Fruit fly (Drosophila melanogaster) whole organism, embryonic: ENCODE data around the gene Myo28B1.

Experiments used
- Asciz ChIP-seq: fragments of 200-800 bp; sonication (Bioruptor generic); optimal IDR thresholded peaks from 2 replicates; lab custom pipeline; 2017; ENCODE audit warnings: missing biosample characterization, mild to moderate bottlenecking, missing genetic modification characterization, missing genetic modification reagents
- B-H2 ChIP-seq: fragments of 200-800 bp; sonication (Bioruptor generic); optimal IDR thresholded peaks from 2 replicates; lab custom pipeline; 2018; ENCODE audit warnings: missing biosample characterization, mild to moderate bottlenecking, missing genetic modification characterization
- CG10147 ChIP-seq: fragments of 200-800 bp; sonication (Bioruptor generic); optimal IDR thresholded peaks from 2 replicates; lab custom pipeline; 2019; ENCODE audit warnings: missing biosample characterization, mild to moderate bottlenecking, missing genetic modification characterization, moderate library complexity
- CG10321 ChIP-seq: fragments of 200-800 bp; sonication (Bioruptor generic); IDR thresholded peaks from 2 replicates; pipeline ENCODE4 v1.3.6; 2022; ENCODE audit warnings: missing biosample characterization, missing genetic modification characterization
- CG11398 ChIP-seq: fragments of 200-800 bp; sonication (Bioruptor generic); optimal IDR thresholded peaks from 2 replicates; lab custom pipeline; 2016; ENCODE audit warnings: missing biosample characterization, missing genetic modification characterization
- CG12769 ChIP-seq: fragments of 200-800 bp; sonication (Bioruptor generic); optimal IDR thresholded peaks from 2 replicates; lab custom pipeline; 2019; ENCODE audit warnings: missing biosample characterization, mild to moderate bottlenecking, missing genetic modification characterization, moderate library complexity
- CG13894 ChIP-seq: fragments of 200-800 bp; sonication (Bioruptor generic); optimal IDR thresholded peaks from 3 replicates; lab custom pipeline; 2018; ENCODE audit warnings: missing biosample characterization, mild to moderate bottlenecking, missing genetic modification characterization, moderate library complexity
- CG14050 ChIP-seq: fragments of 200-800 bp; sonication (Bioruptor generic); IDR thresholded peaks from 3 replicates; pipeline ENCODE4 v1.3.6; 2022; ENCODE audit warnings: missing biosample characterization, missing genetic modification characterization
- CG14860 ChIP-seq: fragments of 200-800 bp; sonication (Bioruptor generic); IDR thresholded peaks from 3 replicates; pipeline ENCODE4 v1.3.6; 2022; ENCODE audit warnings: missing biosample characterization, missing genetic modification characterization; ENCODE audit not compliant: partially characterized antibody
- CG16815 ChIP-seq: fragments of 200-800 bp; sonication (Bioruptor generic); optimal IDR thresholded peaks from 3 replicates; lab custom pipeline; 2017; ENCODE audit warnings: missing biosample characterization, mild to moderate bottlenecking, missing genetic modification characterization
- CG2202 ChIP-seq: fragments of 200-800 bp; sonication (Bioruptor generic); optimal IDR thresholded peaks from 2 replicates; lab custom pipeline; 2018; ENCODE audit warnings: missing biosample characterization, mild to moderate bottlenecking, missing genetic modification characterization
- CG30431 ChIP-seq: fragments of 200-800 bp; sonication (Bioruptor generic); optimal IDR thresholded peaks from 2 replicates; lab custom pipeline; 2017; ENCODE audit warnings: missing biosample characterization, missing genetic modification characterization
- CG3065 ChIP-seq: fragments of 200-800 bp; sonication (Bioruptor generic); optimal IDR thresholded peaks from 2 replicates; lab custom pipeline; 2016; ENCODE audit warnings: missing biosample characterization, missing genetic modification characterization
- CG3407 ChIP-seq: fragments of 200-800 bp; sonication (Bioruptor generic); optimal IDR thresholded peaks from 2 replicates; lab custom pipeline; 2018; ENCODE audit warnings: missing biosample characterization, mild to moderate bottlenecking, missing genetic modification characterization
- CG34224 ChIP-seq: fragments of 200-800 bp; sonication (Bioruptor generic); IDR thresholded peaks from 3 replicates; pipeline ENCODE4 v1.3.6; 2022; ENCODE audit warnings: missing biosample characterization, missing genetic modification characterization; ENCODE audit not compliant: partially characterized antibody
- CG42726 ChIP-seq: fragments of 200-800 bp; sonication (Bioruptor generic); IDR thresholded peaks from 2 replicates; pipeline ENCODE4 v1.3.6; 2022; ENCODE audit warnings: missing biosample characterization, missing genetic modification characterization; ENCODE audit not compliant: partially characterized antibody
- CG5180 ChIP-seq: fragments of 200-800 bp; sonication (Bioruptor generic); optimal IDR thresholded peaks from 3 replicates; lab custom pipeline; 2017; ENCODE audit warnings: missing biosample characterization, missing genetic modification characterization, mild to moderate bottlenecking, moderate library complexity, missing genetic modification reagents
- CG8765 ChIP-seq: fragments of 200-800 bp; sonication (Bioruptor generic); IDR thresholded peaks from 2 replicates; pipeline ENCODE4 v1.3.6; 2022; ENCODE audit warnings: missing biosample characterization, missing genetic modification characterization
- H15 ChIP-seq: fragments of 200-800 bp; sonication (Bioruptor generic); IDR thresholded peaks from 3 replicates; pipeline ENCODE4 v1.3.6; 2022; ENCODE audit warnings: missing biosample characterization, missing genetic modification characterization
- Hmr ChIP-seq: fragments of 200-800 bp; sonication (Bioruptor generic); optimal IDR thresholded peaks from 3 replicates; lab custom pipeline; 2017; ENCODE audit warnings: mild to moderate bottlenecking, missing biosample characterization, missing genetic modification reagents, missing genetic modification characterization
- Hmx ChIP-seq: fragments of 200-800 bp; sonication (Bioruptor generic); optimal IDR thresholded peaks from 2 replicates; lab custom pipeline; 2016; ENCODE audit warnings: missing biosample characterization, missing genetic modification characterization
- Med ChIP-seq: fragments of 200-800 bp; sonication (Bioruptor generic); peaks from one replicate; lab custom pipeline; 2016; ENCODE audit warnings: missing biosample characterization, missing genetic modification characterization, mild to moderate bottlenecking, inconsistent platforms, moderate library complexity
- NK7.1 ChIP-seq: fragments of 200-800 bp; sonication (Bioruptor generic); optimal IDR thresholded peaks from 3 replicates; lab custom pipeline; 2016; ENCODE audit warnings: missing biosample characterization, missing genetic modification characterization
- Opbp ChIP-seq: fragments of 200-800 bp; sonication (Bioruptor generic); IDR thresholded peaks from 3 replicates; pipeline ENCODE4 v1.3.6; 2022; ENCODE audit warnings: missing biosample characterization, missing genetic modification characterization; ENCODE audit not compliant: partially characterized antibody
- Optix ChIP-seq: fragments of 200-800 bp; sonication (Bioruptor generic); IDR thresholded peaks from 3 replicates; pipeline ENCODE4 v1.3.6; 2022; ENCODE audit warnings: missing biosample characterization, missing genetic modification characterization
- Rfx ChIP-seq: fragments of 200-800 bp; sonication (Bioruptor generic); IDR thresholded peaks from 2 replicates; pipeline ENCODE4 v1.3.6; 2022; ENCODE audit warnings: missing biosample characterization, missing genetic modification characterization
- Stat92E ChIP-seq, 3 experiments: fragments of >200 bp in 2 of 3; fragments of 200-800 bp in 1 of 3; sonication (Bioruptor generic) in 1 of 3; optimal IDR thresholded peaks; 2 replicates each; lab custom pipeline; 2017 to 2019; ENCODE audit warnings: missing biosample characterization in 3 of 3, missing genetic modification characterization in 3 of 3, mild to moderate bottlenecking in 1 of 3, moderate library complexity in 1 of 3
- Vsx1 ChIP-seq: fragments of 200-800 bp; sonication (Bioruptor generic); optimal IDR thresholded peaks from 2 replicates; lab custom pipeline; 2017; ENCODE audit warnings: missing biosample characterization, mild to moderate bottlenecking, missing genetic modification characterization, missing genetic modification reagents
- ap ChIP-seq: fragments of 200-800 bp; sonication (Bioruptor generic); IDR thresholded peaks from 2 replicates; pipeline ENCODE4 v1.3.6; 2022; ENCODE audit warnings: missing biosample characterization, missing genetic modification characterization
- bbx ChIP-seq: fragments of 200-800 bp; sonication (Bioruptor generic); IDR thresholded peaks from 2 replicates; pipeline ENCODE4 v1.3.6; 2022; ENCODE audit warnings: missing biosample characterization, missing genetic modification characterization; ENCODE audit not compliant: partially characterized antibody
- chinmo ChIP-seq: fragments of 200-800 bp; sonication (Bioruptor generic); IDR thresholded peaks from 4 replicates; pipeline ENCODE4 v1.3.6; 2022; ENCODE audit warnings: missing biosample characterization, missing genetic modification characterization; ENCODE audit not compliant: partially characterized antibody
- cwo ChIP-seq: fragments of 200-800 bp; sonication (Bioruptor generic); optimal IDR thresholded peaks from 3 replicates; lab custom pipeline; 2017; ENCODE audit warnings: missing biosample characterization, missing genetic modification characterization, mild to moderate bottlenecking, moderate library complexity, missing genetic modification reagents
- danr ChIP-seq: fragments of 200-800 bp; sonication (Bioruptor generic); IDR thresholded peaks from 2 replicates; pipeline ENCODE4 v1.3.6; 2022; ENCODE audit warnings: missing biosample characterization, missing genetic modification characterization
- dimm ChIP-seq: fragments of 200-800 bp; sonication (Bioruptor generic); IDR thresholded peaks from 2 replicates; pipeline ENCODE4 v1.3.6; 2022; ENCODE audit warnings: missing biosample characterization, missing genetic modification characterization
- en ChIP-seq: fragments of 200-800 bp; sonication (Bioruptor generic); optimal IDR thresholded peaks from 2 replicates; lab custom pipeline; 2016; ENCODE audit warnings: missing biosample characterization, missing genetic modification characterization
- fd64A ChIP-seq: fragments of 200-800 bp; sonication (Bioruptor generic); optimal IDR thresholded peaks from 3 replicates; lab custom pipeline; 2018; ENCODE audit warnings: missing biosample characterization, mild to moderate bottlenecking, missing genetic modification characterization
- gt ChIP-seq: fragments of 200-800 bp; sonication (Bioruptor generic); IDR thresholded peaks from 2 replicates; pipeline ENCODE4 v1.3.6; 2022; ENCODE audit warnings: missing biosample characterization, missing genetic modification characterization
- jigr1 ChIP-seq: fragments of 200-800 bp; sonication (Bioruptor generic); IDR thresholded peaks from 3 replicates; pipeline ENCODE4 v1.3.6; 2022; ENCODE audit warnings: missing biosample characterization, missing genetic modification characterization
- klu ChIP-seq: fragments of 200-800 bp; sonication (Bioruptor generic); IDR thresholded peaks from 2 replicates; pipeline ENCODE4 v1.3.6; 2022; ENCODE audit warnings: missing biosample characterization, missing genetic modification characterization
- lola ChIP-seq, 3 experiments: fragments of >200 bp in 2 of 3; fragments of 200-800 bp in 1 of 3; sonication (Bioruptor generic) in 1 of 3; optimal IDR thresholded peaks; 2 replicates each; lab custom pipeline; 2017 to 2019; ENCODE audit warnings: missing biosample characterization in 3 of 3, missing genetic modification characterization in 3 of 3, mild to moderate bottlenecking in 1 of 3, moderate library complexity in 1 of 3
- luna ChIP-seq: fragments of 200-800 bp; sonication (Bioruptor generic); optimal IDR thresholded peaks from 2 replicates; lab custom pipeline; 2016; ENCODE audit warnings: missing biosample characterization, missing genetic modification characterization
- mam ChIP-seq: fragments of 200-800 bp; sonication (Bioruptor generic); optimal IDR thresholded peaks from 3 replicates; lab custom pipeline; 2016; ENCODE audit warnings: missing biosample characterization, missing genetic modification characterization
- nau ChIP-seq: fragments of 200-800 bp; sonication (Bioruptor generic); optimal IDR thresholded peaks from 3 replicates; lab custom pipeline; 2017; ENCODE audit warnings: missing biosample characterization, mild to moderate bottlenecking, missing genetic modification characterization, missing genetic modification reagents
- sima ChIP-seq: fragments of 200-800 bp; sonication (Bioruptor generic); optimal IDR thresholded peaks from 2 replicates; lab custom pipeline; 2016; ENCODE audit warnings: missing biosample characterization, missing genetic modification characterization
- sr ChIP-seq: fragments of 200-800 bp; sonication (Bioruptor generic); IDR thresholded peaks from 3 replicates; pipeline ENCODE4 v1.3.6; 2022; ENCODE audit warnings: missing biosample characterization, missing genetic modification characterization
- trem ChIP-seq: fragments of 200-800 bp; optimal IDR thresholded peaks from 3 replicates; lab custom pipeline; 2019; ENCODE audit warnings: missing biosample characterization, mild to moderate bottlenecking, missing genetic modification characterization, moderate library complexity
- tx ChIP-seq: fragments of 200-800 bp; sonication (Bioruptor generic); optimal IDR thresholded peaks from 2 replicates; lab custom pipeline; 2016; ENCODE audit warnings: missing biosample characterization, missing genetic modification characterization
- zf30C ChIP-seq: fragments of 200-800 bp; sonication (Bioruptor generic); optimal IDR thresholded peaks from 3 replicates; lab custom pipeline; 2018; ENCODE audit warnings: missing biosample characterization, mild to moderate bottlenecking, missing genetic modification characterization

Myo28B1 gene

DNA sequence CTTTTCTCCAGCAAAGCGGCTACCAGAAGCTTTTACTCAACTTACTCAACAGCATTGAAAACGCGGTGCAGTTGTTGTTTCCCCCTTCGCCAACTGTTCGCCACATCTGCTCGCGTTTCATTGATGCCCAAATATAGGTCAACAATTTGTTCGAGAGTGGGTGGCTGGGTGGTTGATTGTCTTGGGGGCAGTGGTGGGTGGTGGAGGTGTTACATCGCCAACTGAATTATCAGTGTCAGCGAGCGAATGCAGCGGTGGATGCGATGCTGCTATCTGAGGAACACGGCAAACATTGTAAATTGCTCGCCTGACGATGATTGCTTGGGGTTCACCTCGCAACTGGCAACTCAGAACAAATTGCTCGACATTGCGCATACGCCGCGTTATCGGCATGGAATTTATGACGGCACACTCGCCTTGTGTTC lies 9.9 kb downstream of the Myo28B1 start (continued):
- TF ChIP-seq CG42726 (GFP tag; lab: Robert Waterston, UW), result no peak
- no peak for TF ChIP-seq Asciz (GFP tag; lab: Kevin White, UChicago)
- TF ChIP-seq jigr1 (GFP tag; lab: Robert Waterston, UW), result no peak
- TF ChIP-seq CG14860, result no peak
- peak; percentile 81 for TF ChIP-seq CG12769 (tag; lab: Kevin White, UChicago)
- TF ChIP-seq nau (GFP tag; lab: Kevin White, UChicago), result peak; percentile 5
- no peak for TF ChIP-seq CG5180
- no peak for TF ChIP-seq CG16815 (GFP tag; lab: Kevin White, UChicago)
- TF ChIP-seq zf30C (GFP tag; lab: Kevin White, UChicago), result no peak
- TF ChIP-seq bbx (GFP tag; lab: Robert Waterston, UW), result no peak
- TF ChIP-seq NK7.1 (GFP tag; lab: Kevin White, UChicago), result no peak
- TF ChIP-seq CG3065, result no peak
- peak; percentile 57; the same call in 1 of the 3 replicates for TF ChIP-seq sr
- peak; percentile 29 for TF ChIP-seq Med (GFP tag; lab: Kevin White, UChicago)
- TF ChIP-seq Optix (GFP tag; lab: Robert Waterston, UW), result no peak
- peak; percentile 76; the same call in 3 of the 4 replicates for TF ChIP-seq chinmo
- no peak for TF ChIP-seq en (GFP tag; lab: Kevin White, UChicago)
- TF ChIP-seq Hmx (GFP tag; lab: Kevin White, UChicago), result no peak
- TF ChIP-seq lola (GFP tag; optimal IDR thresholded peaks at IDR 0.05; lab: Kevin White, UChicago), result no peak
- no peak for TF ChIP-seq mam (GFP tag; lab: Kevin White, UChicago)
- TF ChIP-seq H15 (GFP tag; lab: Robert Waterston, UW), result no peak
- no peak for TF ChIP-seq CG34224
- TF ChIP-seq CG14050, result no peak
- TF ChIP-seq Rfx (GFP tag; lab: Robert Waterston, UW), result 0 out of 2 replicates have a peak, but pooled peaks have one; percentile 14
- no peak for TF ChIP-seq CG3407
- TF ChIP-seq gt, result no peak
- no peak for TF ChIP-seq luna (GFP tag; lab: Kevin White, UChicago)
- TF ChIP-seq ap (GFP tag; lab: Robert Waterston, UW), result no peak
- TF ChIP-seq klu (GFP tag; lab: Robert Waterston, UW), result no peak
- TF ChIP-seq trem (tag; lab: Kevin White, UChicago), result no peak
- no peak for TF ChIP-seq dimm (GFP tag; lab: Robert Waterston, UW)
- TF ChIP-seq CG30431 (GFP tag; lab: Kevin White, UChicago), result no peak
- TF ChIP-seq CG8765 (GFP tag; lab: Robert Waterston, UW), result no peak
- TF ChIP-seq sima (GFP tag; lab: Kevin White, UChicago), result no peak

DNA sequence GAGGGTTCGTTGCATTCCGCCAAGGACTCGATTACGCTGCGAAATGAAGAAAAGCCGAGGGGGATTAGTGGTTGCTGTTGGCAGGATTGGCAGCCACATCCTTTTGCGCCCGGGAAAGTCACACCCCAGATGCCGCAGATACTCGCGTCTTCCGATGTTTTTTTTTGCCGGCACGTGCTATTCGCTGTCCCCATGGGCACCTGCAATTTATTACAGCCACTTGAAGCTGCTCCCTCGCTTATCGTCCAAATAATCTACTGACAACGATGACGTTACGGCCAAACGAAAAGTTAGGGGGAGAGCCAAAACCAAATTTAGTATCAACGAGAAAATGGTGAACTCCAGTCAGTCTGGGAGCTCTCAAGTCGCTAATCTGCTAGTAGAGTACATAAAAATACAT lies 11.1 kb downstream of the Myo28B1 start:
- TF ChIP-seq B-H2 (GFP tag; lab: Kevin White, UChicago), result no peak
- peak; percentile 54; the same call in 1 of the 4 replicates for TF ChIP-seq chinmo
- TF ChIP-seq cwo, result peak; percentile 55
- TF ChIP-seq, all 482 proteins: peak for 2

DNA sequence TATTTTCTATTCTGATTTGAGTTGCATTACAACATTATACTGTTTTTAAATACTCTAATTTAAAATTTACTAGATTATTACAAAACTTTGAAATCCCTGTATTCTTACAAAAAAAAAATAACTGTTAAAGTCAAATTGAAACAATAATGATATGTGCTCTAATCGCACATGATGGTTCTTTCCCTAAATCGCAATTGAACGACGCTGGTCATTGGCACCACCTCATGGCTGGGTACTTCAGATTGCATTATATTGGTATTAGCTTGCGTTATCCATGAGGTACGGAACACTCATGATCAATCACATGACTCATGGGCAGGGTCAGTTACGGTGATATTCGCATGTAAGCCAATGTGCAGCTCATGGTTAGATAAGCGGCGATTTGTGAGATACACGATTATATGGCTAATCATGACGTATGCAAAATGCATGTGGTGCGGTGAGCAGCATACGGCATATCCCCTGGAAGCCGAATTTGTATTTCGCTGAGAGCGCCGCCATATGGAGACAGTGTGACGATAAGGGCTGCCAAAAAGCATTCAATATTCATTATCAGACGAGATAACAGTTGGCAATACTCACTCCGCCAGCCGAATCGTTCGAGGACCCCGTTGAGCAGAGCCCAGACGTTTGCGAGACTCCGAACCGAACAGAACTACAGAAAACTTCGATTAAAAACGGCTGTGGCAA lies 12.4 kb downstream of the Myo28B1 start:
- TF ChIP-seq CG10147 (GFP tag; lab: Kevin White, UChicago) (peak; percentile 15), CG2202 (no peak), danr (no peak), fd64A (no peak), tx (GFP tag; lab: Kevin White, UChicago) (no peak), Vsx1 (GFP tag; lab: Kevin White, UChicago) (peak; percentile 8), CG11398 (GFP tag; lab: Kevin White, UChicago) (no peak), CG10321 (no peak), Hmr (GFP tag; lab: Kevin White, UChicago) (peak; percentile 50), CG13894 (tag; lab: Kevin White, UChicago) (no peak), chinmo (0 out of 4 replicates have a peak, but pooled peaks have one; percentile 68), Opbp (no peak), Stat92E (GFP tag; optimal IDR thresholded peaks at IDR 0.05; lab: Kevin White, UChicago) (no peak)
